Worm (Caenorhabditis elegans): Measurements from ENCODE around the gene sre-31.

DNA sequence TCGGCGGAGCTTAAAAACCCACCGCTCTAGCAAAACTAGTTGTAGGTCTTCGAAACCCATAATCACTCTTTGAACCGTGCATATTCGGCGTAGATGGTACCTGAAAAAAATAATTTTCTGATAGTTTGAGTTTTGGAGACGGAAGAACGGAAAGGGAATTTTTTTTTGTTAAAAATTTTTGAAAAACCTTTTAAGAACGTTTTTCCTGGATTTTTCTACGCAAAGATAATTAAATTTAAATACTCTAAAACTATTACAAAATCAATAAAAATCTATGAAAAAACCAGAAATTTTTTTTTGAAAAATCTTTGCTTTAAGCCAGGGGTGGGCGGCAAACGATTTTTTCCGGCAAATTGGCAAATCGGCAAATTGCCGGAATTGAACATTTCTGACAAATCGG lies 29.2 kb downstream of the sre-31 start, which contains the start of gene marc-5:
- TF ChIP-seq fkh-10 (GFP tag; optimal IDR thresholded peaks at IDR 0.05) (no peak), ceh-30 (tag; optimal IDR thresholded peaks at IDR 0.05) (no peak), elt-2 (tag; optimal IDR thresholded peaks at IDR 0.05) (no peak), Y22D7AL.16 (tag; optimal IDR thresholded peaks at IDR 0.05) (no peak), sox-4 (tag; optimal IDR thresholded peaks at IDR 0.05) (no peak), fax-1 (tag; optimal IDR thresholded peaks at IDR 0.05) (no peak), tbx-2 (tag; optimal IDR thresholded peaks at IDR 0.05) (no peak), dmd-4 (tag; optimal IDR thresholded peaks at IDR 0.05; ENCODE audit: borderline replicate concordance) (no peak), mec-3 (tag; optimal IDR thresholded peaks at IDR 0.05; ENCODE audit: borderline replicate concordance) (no peak), lin-11 (tag; optimal IDR thresholded peaks at IDR 0.05) (no peak), unc-42 (tag; optimal IDR thresholded peaks at IDR 0.05) (no peak)

Data from whole organism, late embryonic.